Fruit fly (Drosophila melanogaster) whole organism, embryonic: ENCODE measurements around the gene Pdxk.

Experiments
- Awh ChIP-seq: fragments of 200-800 bp; sonication (Bioruptor generic); IDR thresholded peaks from 2 replicates; pipeline ENCODE4, ENCODE4 v1.3.6; 2022; ENCODE audit warnings: missing biosample characterization, missing genetic modification characterization
- CG10321 ChIP-seq: fragments of 200-800 bp; sonication (Bioruptor generic); IDR thresholded peaks from 2 replicates; pipeline ENCODE4 v1.3.6; 2022; ENCODE audit warnings: missing biosample characterization, missing genetic modification characterization
- CG14050 ChIP-seq: fragments of 200-800 bp; sonication (Bioruptor generic); IDR thresholded peaks from 3 replicates; pipeline ENCODE4 v1.3.6; 2022; ENCODE audit warnings: missing biosample characterization, missing genetic modification characterization
- CG1603 ChIP-seq: fragments of 200-800 bp; sonication (Bioruptor generic); optimal IDR thresholded peaks from 2 replicates; lab custom pipeline; 2019; ENCODE audit warnings: missing biosample characterization, mild to moderate bottlenecking, missing genetic modification characterization, moderate library complexity
- CG8290 ChIP-seq, 3 experiments: fragments of 200-800 bp; sonication (Bioruptor generic); optimal IDR thresholded peaks; 2 replicates each; lab custom pipeline; 2016 to 2019; ENCODE audit warnings: missing biosample characterization in 3 of 3, missing genetic modification characterization in 3 of 3, mild to moderate bottlenecking in 2 of 3, moderate library complexity in 1 of 3
- chm ChIP-seq: fragments of 200-800 bp; sonication (Bioruptor generic); IDR thresholded peaks from 2 replicates; pipeline ENCODE4 v1.3.6; 2022; ENCODE audit warnings: missing biosample characterization, missing genetic modification characterization
- da ChIP-seq: fragments of 200-800 bp; sonication (Bioruptor generic); optimal IDR thresholded peaks from 2 replicates; lab custom pipeline; 2016; ENCODE audit warnings: missing biosample characterization, missing genetic modification characterization

- TF ChIP-seq CG1603 (tag; lab: Kevin White, UChicago) (peak; percentile 61), da (GFP tag; lab: Kevin White, UChicago) (no peak), chm (GFP tag; lab: Robert Waterston, UW) (peak; percentile 94), Awh (peak; percentile 75), CG8290 (GFP tag; optimal IDR thresholded peaks at IDR 0.05; lab: Kevin White, UChicago) (peak; percentile 72), CG8290 (tag; optimal IDR thresholded peaks at IDR 0.05; lab: Kevin White, UChicago) (peak in 1 of 2 experiments; percentile 24), CG14050 (peak; percentile 86), CG10321 (GFP tag; lab: Robert Waterston, UW) (peak; percentile 24; the same call in 1 of the 2 replicates)
Measured at dm6 chr3L:9377198-9378035, 17.3 kb downstream of the Pdxk start, which contains the start of gene Hsp26.
